Fruit fly (Drosophila melanogaster): ENCODE results near the gene FoxK.

Gene FoxK

DNA sequence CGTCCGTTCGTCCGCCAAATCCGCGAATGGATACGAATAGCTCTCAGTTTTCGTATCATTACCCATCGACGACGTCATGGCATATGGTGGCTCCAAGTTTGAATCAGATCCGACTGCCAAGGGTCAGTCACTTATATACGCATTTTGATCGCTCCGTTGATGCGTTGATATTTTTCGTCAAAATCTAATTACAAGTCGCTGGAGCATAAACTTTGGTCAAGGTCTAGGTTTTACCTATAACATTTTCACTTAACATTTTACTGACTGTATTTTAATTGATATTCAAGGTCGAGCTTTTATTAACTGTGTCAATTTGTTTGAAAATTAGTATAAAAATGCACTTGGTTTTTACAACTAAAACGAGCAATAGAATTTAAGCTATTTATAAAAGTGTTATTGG is 19.0 kb downstream of the FoxK start, which contains the start of gene Elo68beta:
Gene Elo68beta (minus strand): TSS at position 101 of the 400 bp plus-strand sequence.
- no peak for TF ChIP-seq Meics (GFP tag; optimal IDR thresholded peaks at IDR 0.05)
- no peak for TF ChIP-seq CG4730 (GFP tag; IDR thresholded peaks at IDR 0.05)
- TF ChIP-seq CG11695 (GFP tag; IDR thresholded peaks at IDR 0.05) = no peak
- TF ChIP-seq bab2 (GFP tag; optimal IDR thresholded peaks at IDR 0.05) = no peak
- no peak for TF ChIP-seq Ptx1 (GFP tag; IDR thresholded peaks at IDR 0.05)
- TF ChIP-seq hth (optimal IDR thresholded peaks at IDR 0.05) = no peak
- TF ChIP-seq abd-A (tag; optimal IDR thresholded peaks at IDR 0.05) = no peak
- no peak for TF ChIP-seq CG13123 (GFP tag; optimal IDR thresholded peaks at IDR 0.05)

DNA sequence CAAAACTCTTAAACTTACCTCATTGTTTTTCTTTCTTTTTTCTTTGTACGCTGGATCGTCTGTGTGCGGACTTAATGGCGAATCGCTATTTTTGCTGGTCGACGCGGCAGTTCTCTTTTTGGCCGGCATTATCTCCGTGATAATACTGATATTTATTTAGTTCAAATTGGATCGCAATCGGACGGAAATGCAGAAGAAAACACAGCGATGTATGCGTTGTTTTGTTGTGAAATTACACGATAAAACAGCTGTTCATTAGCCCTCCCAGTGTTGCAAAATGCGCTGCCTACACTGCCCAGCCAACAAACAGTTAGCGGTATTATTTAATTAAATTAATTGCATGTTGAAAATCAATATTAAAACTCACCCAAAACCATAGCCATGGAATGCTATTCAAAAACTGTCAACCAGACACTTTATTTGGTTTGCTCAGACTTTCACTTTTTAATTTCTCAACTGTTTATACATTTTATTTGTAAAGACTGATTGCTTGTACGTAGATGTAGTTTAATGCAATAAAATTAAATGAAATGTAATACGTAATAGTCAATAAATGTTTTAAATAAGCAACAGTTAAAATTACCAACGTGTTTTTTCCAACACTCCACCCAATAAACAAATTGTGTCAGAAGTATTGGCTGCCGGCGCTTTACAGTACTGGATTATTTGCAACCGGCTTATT is 22.5 kb downstream of the FoxK start, which contains the start of the genes Irbp18 and APP-BP1:
Gene Irbp18 (minus strand): TSS at position 205 of the 682 bp plus-strand sequence.
Gene APP-BP1 (plus strand): TSS at position 431 of the 682 bp plus-strand sequence.
- TF ChIP-seq cato (GFP tag; optimal IDR thresholded peaks at IDR 0.05; ENCODE audit: borderline replicate concordance) = peak; percentile 91
- TF ChIP-seq CG5245 (GFP tag; optimal IDR thresholded peaks at IDR 0.05) = peak; percentile 87
- peak; percentile 92 for TF ChIP-seq nau (GFP tag; optimal IDR thresholded peaks at IDR 0.05)
- TF ChIP-seq repo (GFP tag; optimal IDR thresholded peaks at IDR 0.05) = peak; percentile 86
- peak; percentile 85 for TF ChIP-seq CG7987 (GFP tag; optimal IDR thresholded peaks at IDR 0.05)
- peak; percentile 84 for TF ChIP-seq Lhr (GFP tag; optimal IDR thresholded peaks at IDR 0.05)
- peak; percentile 53 for TF ChIP-seq pzg (GFP tag; optimal IDR thresholded peaks at IDR 0.05)
- peak; percentile 92 for TF ChIP-seq CG12155 (GFP tag; optimal IDR thresholded peaks at IDR 0.05)
- TF ChIP-seq CG31388 (GFP tag; optimal IDR thresholded peaks at IDR 0.05) = peak; percentile 82
- TF ChIP-seq Aef1 (GFP tag; IDR thresholded peaks at IDR 0.05) = peak; percentile 83
- peak; percentile 88 for TF ChIP-seq CG2116 (GFP tag; optimal IDR thresholded peaks at IDR 0.05)
- peak; percentile 94 for TF ChIP-seq Camta (GFP tag; optimal IDR thresholded peaks at IDR 0.05)
- TF ChIP-seq CG1792 (GFP tag; optimal IDR thresholded peaks at IDR 0.05) = peak; percentile 91
- TF ChIP-seq CG10147 (GFP tag; optimal IDR thresholded peaks at IDR 0.05) = peak; percentile 91
- TF ChIP-seq dm (GFP tag; optimal IDR thresholded peaks at IDR 0.05) = peak; percentile 86
- TF ChIP-seq Doc2 (GFP tag; IDR thresholded peaks at IDR 0.05) = peak; percentile 36; the same call in 1 of the 2 replicates
- no peak for TF ChIP-seq lov (optimal IDR thresholded peaks at IDR 0.05)
- TF ChIP-seq lov (GFP tag; IDR thresholded peaks at IDR 0.05) = peak; percentile 49; the same call in 1 of the 3 replicates
- peak; percentile 83 for TF ChIP-seq CG12071 (GFP tag; optimal IDR thresholded peaks at IDR 0.05)
- no peak for TF ChIP-seq CG14860 (GFP tag; IDR thresholded peaks at IDR 0.05; ENCODE audit: partially characterized antibody)
- TF ChIP-seq Dp (GFP tag; optimal IDR thresholded peaks at IDR 0.05) = peak; percentile 32
- TF ChIP-seq CG2712 (tag; optimal IDR thresholded peaks at IDR 0.05) = peak; percentile 93
- peak; percentile 93 for TF ChIP-seq Atf3 (GFP tag; optimal IDR thresholded peaks at IDR 0.05)
- TF ChIP-seq CG2199 (GFP tag; IDR thresholded peaks at IDR 0.05) = 0 out of 3 replicates have a peak, but pooled peaks have one; percentile 43
- TF ChIP-seq h (optimal IDR thresholded peaks at IDR 0.05) = no peak
- peak; percentile 86 for TF ChIP-seq gcm2 (GFP tag; optimal IDR thresholded peaks at IDR 0.05)
- TF ChIP-seq CG10565 (GFP tag; optimal IDR thresholded peaks at IDR 0.05) = peak; percentile 89
- peak; percentile 84 for TF ChIP-seq Vsx1 (GFP tag; optimal IDR thresholded peaks at IDR 0.05)
- TF ChIP-seq sr (GFP tag; IDR thresholded peaks at IDR 0.05) = 0 out of 3 replicates have a peak, but pooled peaks have one; percentile 25
- peak; percentile 88 for TF ChIP-seq slbo (GFP tag; IDR thresholded peaks at IDR 0.05)
- peak; percentile 73 for TF ChIP-seq CG15479 (GFP tag; optimal IDR thresholded peaks at IDR 0.05)
- peak; percentile 47; the same call in 1 of the 2 replicates for TF ChIP-seq Lim3 (GFP tag; IDR thresholded peaks at IDR 0.05)
- TF ChIP-seq pum (GFP tag; optimal IDR thresholded peaks at IDR 0.05) = peak; percentile 93
- TF ChIP-seq exex (tag; optimal IDR thresholded peaks at IDR 0.05) = peak; percentile 72
- peak; percentile 90 for TF ChIP-seq Dbx (GFP tag; IDR thresholded peaks at IDR 0.05)
- peak; percentile 99 for TF ChIP-seq Ets65A (GFP tag)
- peak; percentile 82 for TF ChIP-seq CG33557 (GFP tag; optimal IDR thresholded peaks at IDR 0.05)
- TF ChIP-seq zf30C (GFP tag; optimal IDR thresholded peaks at IDR 0.05) = peak; percentile 25
- TF ChIP-seq CG10209 (GFP tag; optimal IDR thresholded peaks at IDR 0.05) = peak; percentile 96
- peak; percentile 87 for TF ChIP-seq Ada2b (GFP tag; IDR thresholded peaks at IDR 0.05)
- TF ChIP-seq Bdp1 (GFP tag; optimal IDR thresholded peaks at IDR 0.05) = peak; percentile 90
